Fruit fly (Drosophila melanogaster): ENCODE data around the gene Tie.

- TF ChIP-seq CG34367 (tag; optimal IDR thresholded peaks at IDR 0.05): no peak
- no peak for TF ChIP-seq Snoo (tag; optimal IDR thresholded peaks at IDR 0.05)
- no peak for TF ChIP-seq gl (tag; optimal IDR thresholded peaks at IDR 0.05)
- TF ChIP-seq CG10348 (GFP tag; IDR thresholded peaks at IDR 0.05): no peak
- TF ChIP-seq CG12605 (GFP tag; IDR thresholded peaks at IDR 0.05): no peak
- no peak for TF ChIP-seq CG8301 (tag; optimal IDR thresholded peaks at IDR 0.05)
- TF ChIP-seq CG4496 (GFP tag; IDR thresholded peaks at IDR 0.05): no peak
- no peak for TF ChIP-seq fd96Ca (GFP tag; IDR thresholded peaks at IDR 0.05)
- no peak for TF ChIP-seq CG8159 (tag; optimal IDR thresholded peaks at IDR 0.05)
- no peak for TF ChIP-seq CG17806 (tag; optimal IDR thresholded peaks at IDR 0.05)
- TF ChIP-seq Ets98B (GFP tag; IDR thresholded peaks at IDR 0.05): no peak
Observed at dm6 chr3L:4508307-4508706, 23.6 kb downstream of the Tie start, which contains the start of gene NT1.

All from whole organism, pupa.